Fruit fly (Drosophila melanogaster) whole organism, wandering third instar larva: ENCODE results near the gene Prm.

ENCODE experiments used
- Abd-B ChIP-seq: fragments of >200 bp; optimal IDR thresholded peaks from 2 replicates; lab custom pipeline; 2017; ENCODE audit warnings: missing biosample characterization, missing genetic modification characterization
- CG32264 ChIP-seq: fragments of 200-800 bp; sonication (Bioruptor generic); optimal IDR thresholded peaks from 2 replicates; lab custom pipeline; 2016; ENCODE audit warnings: missing biosample characterization, missing genetic modification characterization
- CG9705 ChIP-seq: fragments of 200-800 bp; sonication (Bioruptor generic); optimal IDR thresholded peaks from 2 replicates; lab custom pipeline; 2018; ENCODE audit warnings: missing biosample characterization, mild to moderate bottlenecking, missing genetic modification characterization
- CrebA ChIP-seq: fragments of 200-800 bp; sonication (Bioruptor generic); optimal IDR thresholded peaks from 2 replicates; lab custom pipeline; 2016; ENCODE audit warnings: missing biosample characterization, mild to moderate bottlenecking, missing genetic modification characterization, borderline replicate concordance
- Dfd ChIP-seq: fragments of >200 bp; optimal IDR thresholded peaks from 2 replicates; lab custom pipeline; 2017; ENCODE audit warnings: missing biosample characterization, missing genetic modification characterization
- Dif ChIP-seq: fragments of 200-275, 200-300 bp; sonication (Bioruptor generic); optimal IDR thresholded peaks from 2 replicates; lab custom pipeline; 2018; ENCODE audit warnings: missing biosample characterization, missing genetic modification characterization; ENCODE audit not compliant: partially characterized antibody
- GATAd ChIP-seq: sonication (Bioruptor generic); optimal IDR thresholded peaks from 2 replicates; lab custom pipeline; 2016; ENCODE audit warnings: missing biosample characterization, missing genetic modification characterization
- HLH106 ChIP-seq: fragments of 200-800 bp; optimal IDR thresholded peaks from 3 replicates; lab custom pipeline; 2019; ENCODE audit warnings: missing biosample characterization, mild to moderate bottlenecking, missing genetic modification characterization, moderate library complexity
- Hnf4 ChIP-seq: fragments of 200-800 bp; sonication (Bioruptor generic); optimal IDR thresholded peaks from 2 replicates; lab custom pipeline; 2016; ENCODE audit warnings: missing biosample characterization, mild to moderate bottlenecking, missing genetic modification characterization
- Hr78 ChIP-seq: fragments of >200 bp; optimal IDR thresholded peaks from 2 replicates; lab custom pipeline; 2017; ENCODE audit warnings: missing biosample characterization, missing genetic modification characterization
- Hr83 ChIP-seq: fragments of 200-300 bp; sonication (Bioruptor generic); optimal IDR thresholded peaks from 2 replicates; lab custom pipeline; 2016; ENCODE audit warnings: missing biosample characterization, mild to moderate bottlenecking, missing genetic modification characterization, moderate library complexity; ENCODE audit not compliant: poor library complexity, severe bottlenecking
- Jra ChIP-seq: sonication (Bioruptor generic); optimal IDR thresholded peaks from 2 replicates; lab custom pipeline; 2016; ENCODE audit warnings: missing biosample characterization, missing genetic modification characterization
- Mio ChIP-seq: sonication (Bioruptor generic); optimal IDR thresholded peaks from 2 replicates; lab custom pipeline; 2016; ENCODE audit warnings: missing biosample characterization, missing genetic modification characterization
- Myc ChIP-seq: fragments of >200 bp; optimal IDR thresholded peaks from 2 replicates; lab custom pipeline; 2017
- N ChIP-seq: fragments of >200 bp; optimal IDR thresholded peaks from 2 replicates; lab custom pipeline; 2018; ENCODE audit warnings: missing biosample characterization, missing external identifiers, missing genetic modification characterization
- OdsH ChIP-seq: fragments of 200-800 bp; sonication (Bioruptor generic); optimal IDR thresholded peaks from 2 replicates; lab custom pipeline; 2016; ENCODE audit warnings: missing biosample characterization, mild to moderate bottlenecking, missing genetic modification characterization
- Rel ChIP-seq, 2 experiments: fragments of 200-800 bp; sonication (Bioruptor generic) in 1 of 2; optimal IDR thresholded peaks; 2 replicates in 1 of 2; 3 replicates in 1 of 2; lab custom pipeline; 2016 to 2019; ENCODE audit warnings: mild to moderate bottlenecking in 2 of 2, missing biosample characterization in 2 of 2, missing genetic modification characterization in 2 of 2, moderate library complexity in 1 of 2
- Sp1 ChIP-seq: fragments of 200-800 bp; sonication (Bioruptor generic); optimal IDR thresholded peaks from 3 replicates; lab custom pipeline; 2019; ENCODE audit warnings: missing biosample characterization, mild to moderate bottlenecking, missing genetic modification characterization, moderate library complexity
- Vsx2 ChIP-seq: fragments of 200-300, 225-300 bp; sonication (Bioruptor generic); optimal IDR thresholded peaks from 2 replicates; lab custom pipeline; 2018; ENCODE audit warnings: missing biosample characterization, missing genetic modification characterization; ENCODE audit not compliant: partially characterized antibody
- br ChIP-seq: fragments of 200-800 bp; sonication (Bioruptor generic); optimal IDR thresholded peaks from 2 replicates; lab custom pipeline; 2016; ENCODE audit warnings: missing biosample characterization, missing genetic modification characterization
- brk ChIP-seq: fragments of 200-800 bp; sonication (Bioruptor generic); optimal IDR thresholded peaks from 2 replicates; lab custom pipeline; 2016; ENCODE audit warnings: missing biosample characterization, mild to moderate bottlenecking, missing genetic modification characterization
- dl ChIP-seq, 2 experiments: fragments of 175-275, 200-275 bp in 1 of 2; fragments of 200-275 bp in 1 of 2; sonication (Bioruptor generic); optimal IDR thresholded peaks; lab custom pipeline; 2018; ENCODE audit warnings: mild to moderate bottlenecking in 2 of 2, missing biosample characterization in 2 of 2, missing genetic modification characterization in 2 of 2, moderate library complexity in 2 of 2; ENCODE audit not compliant: partially characterized antibody in 2 of 2, insufficient read depth in 1 of 2
- dmrt93B ChIP-seq: fragments of 200-800 bp; sonication (Bioruptor generic); optimal IDR thresholded peaks from 2 replicates; lab custom pipeline; 2018; ENCODE audit warnings: missing biosample characterization, mild to moderate bottlenecking, missing genetic modification characterization
- dsf ChIP-seq: sonication (Bioruptor generic); optimal IDR thresholded peaks from 2 replicates; lab custom pipeline; 2016; ENCODE audit warnings: missing biosample characterization, missing genetic modification characterization, borderline replicate concordance
- ey ChIP-seq: fragments of 200-800 bp; sonication (Bioruptor generic); optimal IDR thresholded peaks from 2 replicates; lab custom pipeline; 2016; ENCODE audit warnings: missing biosample characterization, missing genetic modification characterization
- foxo ChIP-seq, 2 experiments: fragments of 200-800 bp; sonication (Bioruptor generic); optimal IDR thresholded peaks; 2 replicates in 1 of 2; 3 replicates in 1 of 2; lab custom pipeline; 2016 to 2017; ENCODE audit warnings: missing biosample characterization in 2 of 2, missing genetic modification characterization in 2 of 2
- fru ChIP-seq: fragments of 200-800 bp; sonication (Bioruptor generic); optimal IDR thresholded peaks from 3 replicates; lab custom pipeline; 2016; ENCODE audit warnings: missing biosample characterization, mild to moderate bottlenecking, missing genetic modification characterization
- h ChIP-seq: fragments of 200-800 bp; sonication (Bioruptor generic); optimal IDR thresholded peaks from 3 replicates; lab custom pipeline; 2016; ENCODE audit warnings: missing biosample characterization, mild to moderate bottlenecking, missing genetic modification characterization
- jim ChIP-seq: fragments of 175-275, 200-325 bp; sonication (Bioruptor generic); optimal IDR thresholded peaks from 2 replicates; lab custom pipeline; 2016; ENCODE audit warnings: missing biosample characterization, mild to moderate bottlenecking, missing genetic modification characterization
- lola ChIP-seq: fragments of >200 bp; optimal IDR thresholded peaks from 2 replicates; lab custom pipeline; 2017; ENCODE audit warnings: missing biosample characterization, missing genetic modification characterization
- pan ChIP-seq: fragments of >200 bp; optimal IDR thresholded peaks from 2 replicates; lab custom pipeline; 2017
- psq ChIP-seq: fragments of 200-800 bp; sonication (Bioruptor generic); optimal IDR thresholded peaks from 3 replicates; lab custom pipeline; 2017; ENCODE audit warnings: missing biosample characterization, mild to moderate bottlenecking, missing genetic modification characterization, moderate library complexity
- rgr ChIP-seq: fragments of 200-800 bp; sonication (Bioruptor generic); optimal IDR thresholded peaks from 3 replicates; lab custom pipeline; 2016; ENCODE audit warnings: missing biosample characterization, mild to moderate bottlenecking, missing genetic modification characterization
- sage ChIP-seq: fragments of 200-800 bp; sonication (Bioruptor generic); optimal IDR thresholded peaks from 2 replicates; lab custom pipeline; 2016; ENCODE audit warnings: missing biosample characterization, mild to moderate bottlenecking, missing genetic modification characterization
- sv ChIP-seq: fragments of 200-800 bp; sonication (Bioruptor generic); optimal IDR thresholded peaks from 3 replicates; lab custom pipeline; 2016; ENCODE audit warnings: missing biosample characterization, missing genetic modification characterization
- tai ChIP-seq: sonication (Bioruptor generic); optimal IDR thresholded peaks from 2 replicates; lab custom pipeline; 2016; ENCODE audit warnings: missing biosample characterization, missing genetic modification characterization
- usp ChIP-seq: fragments of >200 bp; optimal IDR thresholded peaks from 2 replicates; lab custom pipeline; 2017; ENCODE audit warnings: missing biosample characterization, missing genetic modification characterization
- woc ChIP-seq: sonication (Bioruptor generic); optimal IDR thresholded peaks from 2 replicates; lab custom pipeline; 2016; ENCODE audit warnings: missing biosample characterization, mild to moderate bottlenecking, missing genetic modification characterization

Prm gene

dm6 chr3L:8770616-8771229, 25.6 kb upstream of the Prm start:
- no peak for TF ChIP-seq ey (GFP tag; lab: Kevin White, UChicago)
- no peak for TF ChIP-seq Hr83 (GFP tag; lab: Kevin White, UChicago)
- no peak for TF ChIP-seq dl (GFP tag; optimal IDR thresholded peaks at IDR 0.05; lab: Kevin White, UChicago; ENCODE audit: insufficient read depth in 1 of 2, partially characterized antibody in 2 of 2)

dm6 chr3L:8767876-8768275, 22.8 kb upstream of the Prm start:
- TF ChIP-seq sage (GFP tag; lab: Kevin White, UChicago) (no peak), CG32264 (GFP tag; lab: Kevin White, UChicago) (peak; percentile 13), br (GFP tag; lab: Kevin White, UChicago) (peak; percentile 59), rgr (GFP tag; lab: Kevin White, UChicago) (peak; percentile 45), Vsx2 (no peak), dmrt93B (peak; percentile 52), dsf (GFP tag; lab: Kevin White, UChicago) (no peak), brk (no peak), Jra (GFP tag; lab: Kevin White, UChicago) (no peak), usp (GFP tag; lab: Kevin White, UChicago) (no peak), fru (GFP tag; lab: Kevin White, UChicago) (peak; percentile 65), Mio (no peak), N (GFP tag; lab: Kevin White, UChicago) (no peak), pan (lab: Kevin White, UChicago) (no peak), Dif (no peak), tai (peak; percentile 6), Sp1 (GFP tag; lab: Kevin White, UChicago) (peak; percentile 31), Rel (GFP tag; optimal IDR thresholded peaks at IDR 0.05; lab: Kevin White, UChicago) (no peak), Rel (tag; optimal IDR thresholded peaks at IDR 0.05; lab: Kevin White, UChicago) (no peak), OdsH (GFP tag; lab: Kevin White, UChicago) (peak; percentile 53), h (GFP tag; lab: Kevin White, UChicago) (peak; percentile 63), psq (GFP tag; lab: Kevin White, UChicago) (peak; percentile 13), foxo (GFP tag; optimal IDR thresholded peaks at IDR 0.05; lab: Kevin White, UChicago) (peak in 1 of 2 experiments; percentile 59), Myc (no peak), ey (GFP tag; lab: Kevin White, UChicago) (peak; percentile 64), sv (GFP tag; lab: Kevin White, UChicago) (peak; percentile 19), HLH106 (peak; percentile 56), Abd-B (GFP tag; lab: Kevin White, UChicago) (no peak)

DNA sequence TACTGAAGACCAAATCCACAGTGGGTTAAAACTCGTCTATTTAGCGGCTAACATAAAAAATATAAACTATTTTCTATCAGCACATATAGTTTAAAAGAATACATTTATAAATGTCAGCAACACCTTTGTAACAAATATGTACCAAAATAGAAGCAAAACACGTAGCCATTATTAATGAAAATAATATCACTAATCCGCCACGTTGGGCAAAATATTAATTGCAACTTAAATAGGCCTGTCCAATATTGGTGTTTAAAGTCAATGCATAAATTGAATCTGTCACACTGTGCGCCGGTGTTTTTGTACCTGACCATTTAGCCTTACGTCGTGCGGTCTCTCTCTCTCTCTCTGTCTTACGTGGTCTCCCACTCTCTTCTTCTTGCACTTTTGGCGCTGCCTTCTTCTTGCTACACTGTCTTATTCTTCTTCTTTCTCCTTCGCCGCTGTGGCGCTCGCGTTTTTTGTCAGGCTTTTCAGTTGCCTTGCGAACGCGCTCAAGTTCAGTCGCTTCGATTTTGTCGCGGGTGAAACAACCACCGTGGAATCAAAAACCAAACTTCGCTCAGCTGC, 20.9 kb upstream of the Prm start:
- peak; percentile 93 for TF ChIP-seq sage (GFP tag; lab: Kevin White, UChicago)
- TF ChIP-seq woc (GFP tag; lab: Kevin White, UChicago): peak; percentile 97
- peak; percentile 96 for TF ChIP-seq psq (GFP tag; lab: Kevin White, UChicago)
- peak; percentile 94 for TF ChIP-seq tai
- TF ChIP-seq OdsH (GFP tag; lab: Kevin White, UChicago): peak; percentile 98
- TF ChIP-seq Hr83 (GFP tag; lab: Kevin White, UChicago): peak; percentile 76
- TF ChIP-seq usp (GFP tag; lab: Kevin White, UChicago): no peak
- peak; percentile 93 for TF ChIP-seq Hnf4 (GFP tag; lab: Kevin White, UChicago)
- no peak for TF ChIP-seq pan (lab: Kevin White, UChicago)
- peak; percentile 98 for TF ChIP-seq CG9705 (GFP tag; lab: Kevin White, UChicago)
- TF ChIP-seq rgr (GFP tag; lab: Kevin White, UChicago): peak; percentile 97
- peak; percentile 98 for TF ChIP-seq ey (GFP tag; lab: Kevin White, UChicago)
- no peak for TF ChIP-seq N (GFP tag; lab: Kevin White, UChicago)
- peak; percentile 98 for TF ChIP-seq dmrt93B
- TF ChIP-seq lola: no peak
- TF ChIP-seq dsf (GFP tag; lab: Kevin White, UChicago): peak; percentile 82
- TF ChIP-seq Mio: peak; percentile 84
- TF ChIP-seq Rel (GFP tag; optimal IDR thresholded peaks at IDR 0.05; lab: Kevin White, UChicago): peak; percentile 86
- TF ChIP-seq Rel (tag; optimal IDR thresholded peaks at IDR 0.05; lab: Kevin White, UChicago): peak; percentile 78
- TF ChIP-seq HLH106: peak; percentile 98
- peak; percentile 87 for TF ChIP-seq Vsx2
- peak; percentile 98 for TF ChIP-seq fru (GFP tag; lab: Kevin White, UChicago)
- TF ChIP-seq brk: peak; percentile 94
- peak; percentile 97 for TF ChIP-seq br (GFP tag; lab: Kevin White, UChicago)
- peak; percentile 89 for TF ChIP-seq Jra (GFP tag; lab: Kevin White, UChicago)
- no peak for TF ChIP-seq jim (GFP tag; lab: Kevin White, UChicago)
- no peak for TF ChIP-seq Abd-B (GFP tag; lab: Kevin White, UChicago)
- no peak for TF ChIP-seq Dfd (GFP tag; lab: Kevin White, UChicago)
- peak; percentile 86 to 97 for TF ChIP-seq foxo (GFP tag; optimal IDR thresholded peaks at IDR 0.05; lab: Kevin White, UChicago)
- no peak for TF ChIP-seq Hr78 (GFP tag; lab: Kevin White, UChicago)
- TF ChIP-seq dl (GFP tag; optimal IDR thresholded peaks at IDR 0.05; lab: Kevin White, UChicago; ENCODE audit: insufficient read depth in 1 of 2, partially characterized antibody in 2 of 2): peak; percentile 9 to 73
- peak; percentile 68 for TF ChIP-seq GATAd
- peak; percentile 70 for TF ChIP-seq CrebA (GFP tag; lab: Kevin White, UChicago)
- peak; percentile 99 for TF ChIP-seq sv (GFP tag; lab: Kevin White, UChicago)
- peak; percentile 98 for TF ChIP-seq Sp1 (GFP tag; lab: Kevin White, UChicago)
- peak; percentile 98 for TF ChIP-seq h (GFP tag; lab: Kevin White, UChicago)
- no peak for TF ChIP-seq Myc
- peak; percentile 87 for TF ChIP-seq CG32264 (GFP tag; lab: Kevin White, UChicago)
- TF ChIP-seq Dif: peak; percentile 41
